Worm (Caenorhabditis elegans): ENCODE data around the gene srg-20.

Gene srg-20

DNA sequence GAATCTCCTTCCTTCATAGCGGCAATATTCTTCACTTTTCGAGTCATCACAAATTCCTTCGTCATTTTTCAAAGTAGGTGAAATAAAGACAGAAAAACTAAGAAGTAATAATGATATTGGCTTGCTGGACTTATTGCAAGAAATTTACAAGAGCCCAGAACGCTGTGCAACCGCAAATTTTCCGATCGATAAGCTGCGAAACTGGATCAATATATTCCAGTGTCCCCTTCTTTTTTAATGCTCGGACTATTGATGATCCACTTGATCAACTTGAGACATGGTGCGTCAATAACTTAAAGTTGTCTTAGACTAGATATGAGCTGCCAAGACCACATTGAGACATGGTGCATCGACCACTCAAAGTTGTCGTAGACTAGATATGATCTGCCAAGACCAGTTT lies 30.4 kb upstream of the srg-20 start, which contains the start of gene bath-33:
Gene bath-33 (minus strand): TSS at position 101 of the 400 bp plus-strand sequence.
- TF ChIP-seq tbx-11 (GFP tag; IDR thresholded peaks at IDR 0.05) (no peak), sea-1 (GFP tag; conservative IDR thresholded peaks at IDR 0.05) (no peak), ceh-36 (tag; optimal IDR thresholded peaks at IDR 0.05) (no peak), hmg-4 (GFP tag; optimal IDR thresholded peaks at IDR 0.05) (no peak)

DNA sequence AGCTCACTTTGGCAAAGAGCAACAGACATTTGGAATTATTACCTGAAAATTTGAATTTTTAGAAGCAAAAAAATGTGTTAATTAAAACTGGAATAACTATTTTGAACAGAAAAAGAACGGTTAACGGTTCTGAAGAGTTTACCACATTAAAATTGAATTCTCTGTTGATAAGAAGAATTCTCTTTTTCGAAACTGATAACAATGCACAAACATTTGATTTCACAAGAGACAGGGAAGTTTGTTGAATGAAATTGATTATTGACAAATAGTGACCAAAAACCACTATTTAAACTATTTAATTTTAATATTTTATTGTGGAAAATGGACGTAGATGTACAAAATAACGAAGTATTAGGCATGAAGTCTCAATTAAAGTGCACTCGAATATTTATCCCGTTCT lies 28.9 kb upstream of the srg-20 start:
- no peak for TF ChIP-seq scrt-1 (GFP tag; IDR thresholded peaks at IDR 0.05)

DNA sequence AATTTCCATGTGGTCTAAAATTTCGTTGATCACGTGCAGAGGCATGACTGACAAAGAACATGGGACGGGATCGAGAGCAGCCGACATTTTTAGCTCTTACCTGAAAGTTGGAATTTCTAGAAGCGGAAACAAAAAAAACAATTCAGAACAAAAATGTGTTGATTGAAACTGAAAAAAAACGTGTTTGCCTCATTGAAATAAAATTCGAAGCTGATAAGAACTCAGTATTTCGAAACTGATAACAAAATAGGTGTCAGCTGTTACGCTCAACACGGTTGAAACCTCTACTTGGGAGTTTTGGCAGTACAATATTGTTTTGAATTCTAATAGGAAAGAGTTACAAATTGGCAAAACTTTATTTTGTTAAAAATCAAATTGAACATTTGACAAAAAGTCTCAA lies 27.6 kb upstream of the srg-20 start:
- no peak for TF ChIP-seq B0310.2 (tag; optimal IDR thresholded peaks at IDR 0.05)

DNA sequence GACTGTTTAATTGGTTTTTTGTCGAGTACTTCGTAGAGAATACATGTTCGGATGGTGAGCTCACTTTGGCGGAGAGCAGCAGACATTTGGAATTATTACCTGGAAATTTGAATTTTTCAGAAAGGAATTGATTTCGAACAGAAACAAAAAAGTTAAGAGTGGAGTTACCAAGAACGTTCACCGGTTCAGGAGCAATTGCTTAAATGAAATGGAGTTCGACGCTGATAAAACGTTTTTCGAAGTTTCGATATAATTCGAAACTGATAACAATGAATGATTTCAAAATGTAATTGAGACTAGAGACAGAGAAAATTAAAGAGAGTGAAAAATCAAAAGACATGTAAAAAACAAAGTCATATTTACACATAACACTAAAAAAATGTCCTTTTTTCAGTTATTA lies 25.9 kb upstream of the srg-20 start, which contains the start of gene fbxa-163:
Gene fbxa-163 (minus strand): TSS at position 101 of the 400 bp plus-strand sequence.
- TF ChIP-seq ets-7 (tag; optimal IDR thresholded peaks at IDR 0.05) = no peak
- TF ChIP-seq hmg-4 (GFP tag; optimal IDR thresholded peaks at IDR 0.05) = no peak
- TF ChIP-seq tbx-37 (GFP tag; conservative IDR thresholded peaks at IDR 0.05) = no peak
- TF ChIP-seq tra-4 (tag; optimal IDR thresholded peaks at IDR 0.05) = no peak
- no peak for TF ChIP-seq aly-1 (tag; optimal IDR thresholded peaks at IDR 0.05)
- TF ChIP-seq tbx-11 (GFP tag; IDR thresholded peaks at IDR 0.05) = no peak
- TF ChIP-seq ama-1 (optimal IDR thresholded peaks at IDR 0.05) = no peak
- no peak for TF ChIP-seq B0310.2 (tag; optimal IDR thresholded peaks at IDR 0.05)
- TF ChIP-seq scrt-1 (GFP tag; IDR thresholded peaks at IDR 0.05) = no peak
- no peak for TF ChIP-seq flt-1 (GFP tag; IDR thresholded peaks at IDR 0.05)
- TF ChIP-seq ceh-13 (GFP tag; optimal IDR thresholded peaks at IDR 0.05) = no peak
- no peak for TF ChIP-seq hmbx-1 (tag; optimal IDR thresholded peaks at IDR 0.05)
- no peak for TF ChIP-seq F13C5.2 (tag; optimal IDR thresholded peaks at IDR 0.05)
- TF ChIP-seq pes-1 (GFP tag; IDR thresholded peaks at IDR 0.05) = no peak
- no peak for TF ChIP-seq hnd-1 (tag; optimal IDR thresholded peaks at IDR 0.05)
- TF ChIP-seq ceh-36 (tag; optimal IDR thresholded peaks at IDR 0.05) = no peak
- TF ChIP-seq sea-1 (GFP tag; conservative IDR thresholded peaks at IDR 0.05) = no peak

DNA sequence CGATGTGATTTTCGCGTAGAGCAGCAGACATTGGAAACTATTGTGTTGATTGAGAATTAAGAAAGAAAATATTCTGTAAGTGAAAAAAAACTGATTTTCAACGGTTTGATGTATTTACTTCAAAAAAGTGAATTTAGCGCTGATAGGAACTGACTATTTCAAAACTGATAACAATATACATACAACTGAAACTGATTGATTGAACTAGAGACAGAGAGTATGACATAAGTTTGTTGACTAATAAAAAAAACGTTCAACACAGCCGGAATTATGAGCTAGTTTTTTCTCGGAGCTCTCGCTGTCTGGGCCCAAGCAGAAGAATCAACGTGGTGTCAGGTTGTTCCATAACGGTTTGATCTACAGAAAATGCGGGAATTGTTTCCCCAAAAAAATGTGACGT lies 22.5 kb upstream of the srg-20 start, which contains the start of gene fbxa-164:
Gene fbxa-164 (minus strand): TSS at position 101 of the 400 bp plus-strand sequence.
- TF ChIP-seq hnd-1 (tag; optimal IDR thresholded peaks at IDR 0.05) = no peak
- no peak for TF ChIP-seq ets-7 (tag; optimal IDR thresholded peaks at IDR 0.05)
- TF ChIP-seq tbx-37 (GFP tag; conservative IDR thresholded peaks at IDR 0.05) = no peak
- no peak for TF ChIP-seq pes-1 (GFP tag; IDR thresholded peaks at IDR 0.05)
- TF ChIP-seq ama-1 (optimal IDR thresholded peaks at IDR 0.05) = no peak
- TF ChIP-seq tbx-11 (GFP tag; IDR thresholded peaks at IDR 0.05) = no peak
- no peak for TF ChIP-seq tra-4 (tag; optimal IDR thresholded peaks at IDR 0.05)
- TF ChIP-seq scrt-1 (GFP tag; IDR thresholded peaks at IDR 0.05) = no peak
- no peak for TF ChIP-seq flt-1 (GFP tag; IDR thresholded peaks at IDR 0.05)
- TF ChIP-seq aly-1 (tag; optimal IDR thresholded peaks at IDR 0.05) = no peak
- TF ChIP-seq ceh-36 (tag; optimal IDR thresholded peaks at IDR 0.05) = no peak
- TF ChIP-seq F13C5.2 (tag; optimal IDR thresholded peaks at IDR 0.05) = no peak
- no peak for TF ChIP-seq hmbx-1 (tag; optimal IDR thresholded peaks at IDR 0.05)
- no peak for TF ChIP-seq hmg-4 (GFP tag; optimal IDR thresholded peaks at IDR 0.05)
- no peak for TF ChIP-seq sea-1 (GFP tag; conservative IDR thresholded peaks at IDR 0.05)

DNA sequence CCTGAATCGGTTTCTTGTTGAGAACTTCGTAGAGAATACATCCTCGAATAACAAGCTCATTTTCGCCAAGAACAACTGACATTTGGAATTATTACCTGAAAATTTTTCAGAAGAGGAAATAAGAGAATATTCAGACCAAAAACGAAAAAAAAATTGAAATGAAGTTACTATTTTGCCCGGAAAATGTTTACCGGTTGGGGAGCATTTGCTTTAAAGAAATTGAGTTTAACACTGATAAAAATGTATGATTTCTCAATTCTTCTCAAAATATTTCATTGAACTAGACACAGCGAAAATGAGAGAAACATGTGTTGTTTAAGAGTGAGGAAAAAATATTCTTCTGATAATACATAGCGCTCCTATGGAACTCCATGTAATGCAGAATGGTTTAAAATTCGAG lies 20.1 kb upstream of the srg-20 start, which contains the start of gene fbxa-165:
Gene fbxa-165 (minus strand): TSS at position 101 of the 400 bp plus-strand sequence.
- no peak for TF ChIP-seq hmbx-1 (tag; optimal IDR thresholded peaks at IDR 0.05)
- TF ChIP-seq pes-1 (GFP tag; IDR thresholded peaks at IDR 0.05) = no peak
- TF ChIP-seq B0310.2 (tag; optimal IDR thresholded peaks at IDR 0.05) = no peak
- TF ChIP-seq hnd-1 (tag; optimal IDR thresholded peaks at IDR 0.05) = no peak
- TF ChIP-seq aly-1 (tag; optimal IDR thresholded peaks at IDR 0.05) = no peak
- TF ChIP-seq tbx-37 (GFP tag; conservative IDR thresholded peaks at IDR 0.05) = no peak
- TF ChIP-seq scrt-1 (GFP tag; IDR thresholded peaks at IDR 0.05) = no peak
- TF ChIP-seq flt-1 (GFP tag; IDR thresholded peaks at IDR 0.05) = no peak
- no peak for TF ChIP-seq ets-7 (tag; optimal IDR thresholded peaks at IDR 0.05)
- no peak for TF ChIP-seq hmg-4 (GFP tag; optimal IDR thresholded peaks at IDR 0.05)
- TF ChIP-seq ceh-36 (tag; optimal IDR thresholded peaks at IDR 0.05) = no peak
- no peak for TF ChIP-seq tbx-11 (GFP tag; IDR thresholded peaks at IDR 0.05)
- TF ChIP-seq ceh-13 (GFP tag; optimal IDR thresholded peaks at IDR 0.05) = no peak

DNA sequence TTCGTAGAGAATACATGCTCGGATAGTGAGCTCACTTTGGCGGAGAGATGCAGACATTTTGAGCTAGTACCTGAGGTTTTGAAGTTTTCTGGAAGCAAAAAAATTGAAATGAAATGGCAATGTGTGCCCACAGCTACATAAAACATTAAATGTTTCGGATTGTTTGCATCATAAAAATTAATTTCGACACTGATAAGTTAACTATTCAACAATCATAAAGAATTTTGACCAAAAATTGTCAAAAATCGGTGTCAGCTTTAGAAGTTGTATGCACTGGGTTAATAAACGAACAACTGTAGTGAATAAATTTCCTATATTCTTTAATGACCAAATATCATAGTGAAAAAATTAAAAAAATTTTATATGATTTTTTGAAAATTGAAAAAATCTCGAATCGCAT lies 17.5 kb upstream of the srg-20 start, which contains the start of gene fbxa-166:
Gene fbxa-166 (minus strand): TSS at position 101 of the 400 bp plus-strand sequence.
- no peak for TF ChIP-seq tbx-11 (GFP tag; IDR thresholded peaks at IDR 0.05)
- no peak for TF ChIP-seq tbx-37 (GFP tag; conservative IDR thresholded peaks at IDR 0.05)
- no peak for TF ChIP-seq F13C5.2 (tag; optimal IDR thresholded peaks at IDR 0.05)
- no peak for TF ChIP-seq ceh-13 (GFP tag; optimal IDR thresholded peaks at IDR 0.05)
- no peak for TF ChIP-seq B0310.2 (tag; optimal IDR thresholded peaks at IDR 0.05)
- TF ChIP-seq ama-1 (optimal IDR thresholded peaks at IDR 0.05) = no peak
- TF ChIP-seq ceh-36 (tag; optimal IDR thresholded peaks at IDR 0.05) = no peak
- TF ChIP-seq hnd-1 (tag; optimal IDR thresholded peaks at IDR 0.05) = no peak
- no peak for TF ChIP-seq sea-1 (GFP tag; conservative IDR thresholded peaks at IDR 0.05)
- no peak for TF ChIP-seq tra-4 (tag; optimal IDR thresholded peaks at IDR 0.05)
- TF ChIP-seq pes-1 (GFP tag; IDR thresholded peaks at IDR 0.05) = no peak

DNA sequence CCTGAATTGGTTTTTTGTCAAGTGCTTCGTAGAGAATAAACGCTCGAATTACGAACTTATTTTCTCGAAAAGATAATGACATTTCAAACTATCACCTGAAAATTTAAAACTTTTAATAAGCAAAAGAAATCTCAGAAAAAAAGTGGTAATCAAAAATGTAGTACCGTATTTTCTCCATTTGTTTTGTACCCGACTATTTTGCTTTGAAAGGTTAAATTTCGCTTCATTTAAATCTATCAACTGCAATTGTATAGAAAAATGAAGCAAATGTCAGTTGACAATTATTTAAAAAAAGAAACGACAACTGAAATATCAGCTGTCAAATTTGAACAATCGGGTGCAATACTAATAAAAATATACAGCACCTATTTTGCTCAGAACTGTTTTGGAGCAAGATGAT lies 15.3 kb upstream of the srg-20 start, which contains the start of gene fbxa-158:
Gene fbxa-158 (minus strand): TSS at position 101 of the 400 bp plus-strand sequence.
- no peak for TF ChIP-seq ama-1 (optimal IDR thresholded peaks at IDR 0.05)
- TF ChIP-seq flt-1 (GFP tag; IDR thresholded peaks at IDR 0.05) = no peak
- no peak for TF ChIP-seq hmbx-1 (tag; optimal IDR thresholded peaks at IDR 0.05)
- TF ChIP-seq tbx-11 (GFP tag; IDR thresholded peaks at IDR 0.05) = no peak
- TF ChIP-seq F13C5.2 (tag; optimal IDR thresholded peaks at IDR 0.05) = no peak
- no peak for TF ChIP-seq tbx-37 (GFP tag; conservative IDR thresholded peaks at IDR 0.05)
- no peak for TF ChIP-seq hmg-4 (GFP tag; optimal IDR thresholded peaks at IDR 0.05)
- no peak for TF ChIP-seq aly-1 (tag; optimal IDR thresholded peaks at IDR 0.05)
- TF ChIP-seq hnd-1 (tag; optimal IDR thresholded peaks at IDR 0.05) = no peak
- TF ChIP-seq pes-1 (GFP tag; IDR thresholded peaks at IDR 0.05) = no peak
- TF ChIP-seq tra-4 (tag; optimal IDR thresholded peaks at IDR 0.05) = no peak
- TF ChIP-seq sea-1 (GFP tag; conservative IDR thresholded peaks at IDR 0.05) = no peak
- no peak for TF ChIP-seq ceh-13 (GFP tag; optimal IDR thresholded peaks at IDR 0.05)
- no peak for TF ChIP-seq scrt-1 (GFP tag; IDR thresholded peaks at IDR 0.05)

Data from whole organism, early embryonic.